Fruit fly (Drosophila melanogaster) Kc167 (cell line): ENCODE data around the gene flfl.

Experiments
- Myc ChIP-seq: fragments of >200 bp; optimal IDR thresholded peaks from 2 replicates; lab custom pipeline; 2017; ENCODE audit warnings: missing external identifiers
- Sin3A ChIP-seq: fragments of >200 bp; optimal IDR thresholded peaks from 2 replicates; lab custom pipeline; 2018; ENCODE audit warnings: missing external identifiers
- h ChIP-seq: fragments of >200 bp; optimal IDR thresholded peaks from 3 replicates; lab custom pipeline; 2018; ENCODE audit warnings: missing external identifiers
- insv ChIP-seq: fragments of >200 bp; optimal IDR thresholded peaks from 3 replicates; lab custom pipeline; 2018; ENCODE audit warnings: missing external identifiers
- psq ChIP-seq: fragments of >200 bp; optimal IDR thresholded peaks from 2 replicates; lab custom pipeline; 2017; ENCODE audit warnings: missing external identifiers
- ttk ChIP-seq: sonication (Bioruptor generic); optimal IDR thresholded peaks from 2 replicates; lab custom pipeline; 2017; ENCODE audit warnings: missing external identifiers

The flfl gene

dm6 chr3R:13665992-13666391 is 17.7 kb upstream of the flfl start:
- no peak for TF ChIP-seq Myc (lab: Kevin White, UChicago)
- no peak for TF ChIP-seq Sin3A (lab: Kevin White, UChicago)
- TF ChIP-seq ttk, result no peak
- TF ChIP-seq psq (lab: Kevin White, UChicago), result no peak
- no peak for TF ChIP-seq insv (lab: Kevin White, UChicago)
- TF ChIP-seq h (lab: Kevin White, UChicago), result no peak

dm6 chr3R:13672898-13673297 is 10.8 kb upstream of the flfl start:
- no peak for TF ChIP-seq ttk
- no peak for TF ChIP-seq insv (lab: Kevin White, UChicago)
- TF ChIP-seq Sin3A (lab: Kevin White, UChicago), result no peak
- no peak for TF ChIP-seq psq (lab: Kevin White, UChicago)
- no peak for TF ChIP-seq h (lab: Kevin White, UChicago)
- TF ChIP-seq Myc (lab: Kevin White, UChicago), result no peak

dm6 chr3R:13674492-13675033 is 9.2 kb upstream of the flfl start, which contains the start of gene Task6:
Task6 (minus strand) TSS chr3R:13674542.
- TF ChIP-seq Sin3A (lab: Kevin White, UChicago) (no peak), h (lab: Kevin White, UChicago) (no peak), psq (lab: Kevin White, UChicago) (no peak), ttk (no peak), Myc (lab: Kevin White, UChicago) (no peak), insv (lab: Kevin White, UChicago) (no peak)

dm6 chr3R:13676137-13677086 is 7.3 kb upstream of the flfl start, which contains the start of the genes Lkb1 and CG9588:
Lkb1 (plus strand) TSS chr3R:13676549.
CG9588 (minus strand) TSS chr3R:13676681.
- TF ChIP-seq h (lab: Kevin White, UChicago) (no peak), ttk (no peak), psq (lab: Kevin White, UChicago) (no peak), Myc (lab: Kevin White, UChicago) (no peak)

dm6 chr3R:13682994-13683623 is 612 bp upstream of the flfl start:
- no peak for TF ChIP-seq Sin3A (lab: Kevin White, UChicago)
- TF ChIP-seq h (lab: Kevin White, UChicago), result no peak
- TF ChIP-seq insv (lab: Kevin White, UChicago), result no peak
- no peak for TF ChIP-seq ttk
- no peak for TF ChIP-seq Myc (lab: Kevin White, UChicago)
- no peak for TF ChIP-seq psq (lab: Kevin White, UChicago)

- peak; percentile 47 for TF ChIP-seq psq (lab: Kevin White, UChicago)
- TF ChIP-seq Sin3A (lab: Kevin White, UChicago), result no peak
- TF ChIP-seq insv (lab: Kevin White, UChicago), result no peak
- TF ChIP-seq ttk, result no peak
Measured at dm6 chr3R:13684569-13685402, 1.1 kb downstream of the flfl start.

dm6 chr3R:13685969-13686368 is 2.2 kb downstream of the flfl start:
- TF ChIP-seq ttk, result no peak
- no peak for TF ChIP-seq insv (lab: Kevin White, UChicago)
- TF ChIP-seq Myc (lab: Kevin White, UChicago), result no peak
- TF ChIP-seq psq (lab: Kevin White, UChicago), result no peak
- TF ChIP-seq h (lab: Kevin White, UChicago), result no peak
- TF ChIP-seq Sin3A (lab: Kevin White, UChicago), result no peak

dm6 chr3R:13686371-13687211 is 2.9 kb downstream of the flfl start, which contains the start of gene omd:
omd (minus strand) TSS chr3R:13687210.
- no peak for TF ChIP-seq h (lab: Kevin White, UChicago)
- no peak for TF ChIP-seq Sin3A (lab: Kevin White, UChicago)
- no peak for TF ChIP-seq ttk
- no peak for TF ChIP-seq Myc (lab: Kevin White, UChicago)
- TF ChIP-seq insv (lab: Kevin White, UChicago), result no peak
- TF ChIP-seq psq (lab: Kevin White, UChicago), result no peak

- TF ChIP-seq Sin3A (lab: Kevin White, UChicago) (no peak), Myc (lab: Kevin White, UChicago) (no peak), psq (lab: Kevin White, UChicago) (no peak), h (lab: Kevin White, UChicago) (no peak)
Measured at dm6 chr3R:13693753-13694152, 10.0 kb downstream of the flfl start, which contains the start of gene CG14367. CG14367 (plus strand) TSS chr3R:13694053.

- TF ChIP-seq insv (lab: Kevin White, UChicago) (no peak), h (lab: Kevin White, UChicago) (no peak), Myc (lab: Kevin White, UChicago) (no peak), ttk (no peak), Sin3A (lab: Kevin White, UChicago) (no peak), psq (lab: Kevin White, UChicago) (no peak)
Measured at dm6 chr3R:13699350-13699749, 15.6 kb downstream of the flfl start.
